Worm (Caenorhabditis elegans) whole organism, young adult: ENCODE results near the gene cdr-7.

Experiments used
- B0035.1 ChIP-seq: sonication (generic microtip); optimal IDR thresholded peaks from 2 replicates; lab custom pipeline; 2016; ENCODE audit warnings: missing genetic modification characterization, mild to moderate bottlenecking, missing compliant biosample characterization, missing genotype, missing genetic modification reagents
- C06A6.2 ChIP-seq: fragments of 200-800 bp; sonication (Bioruptor generic); conservative IDR thresholded peaks from 2 replicates; pipeline ENCODE4 v1.3.6; 2022; ENCODE audit warnings: missing genetic modification characterization, missing compliant biosample characterization
- D2030.7 ChIP-seq: fragments of 200-800 bp; sonication (Bioruptor generic); IDR thresholded peaks from 2 replicates; pipeline ENCODE4 v1.3.6; 2022; ENCODE audit warnings: missing genetic modification reagents, missing genetic modification characterization, missing compliant biosample characterization
- F22D6.2 ChIP-seq: sonication (generic microtip); optimal IDR thresholded peaks from 2 replicates; lab custom pipeline; 2016; ENCODE audit warnings: mild to moderate bottlenecking, missing genetic modification characterization, missing compliant biosample characterization
- F49E8.2 ChIP-seq: sonication (generic microtip); optimal IDR thresholded peaks from 3 replicates; lab custom pipeline; 2017; ENCODE audit warnings: missing genetic modification characterization, mild to moderate bottlenecking, missing compliant biosample characterization, antibody characterized with exemption, moderate library complexity; ENCODE audit not compliant: insufficient read depth
- F57A8.1 ChIP-seq: fragments of 200-800 bp; sonication (Bioruptor generic); optimal IDR thresholded peaks from 2 replicates; lab custom pipeline; 2018; ENCODE audit warnings: mild to moderate bottlenecking, missing genetic modification characterization, moderate library complexity, missing compliant biosample characterization
- F57C9.4 ChIP-seq: sonication (generic microtip); optimal IDR thresholded peaks from 2 replicates; lab custom pipeline; 2017; ENCODE audit warnings: mild to moderate bottlenecking, missing genetic modification characterization, missing compliant biosample characterization
- Y53F4B.3 ChIP-seq: fragments of 200-800 bp; sonication (Bioruptor generic); IDR thresholded peaks from 2 replicates; pipeline ENCODE4 v1.3.6; 2022; ENCODE audit warnings: missing genetic modification reagents, missing genetic modification characterization, missing compliant biosample characterization
- Y53G8AR.9 ChIP-seq: fragments of 200-800 bp; sonication (Bioruptor generic); conservative IDR thresholded peaks from 2 replicates; pipeline ENCODE4 v1.3.6; 2022; ENCODE audit warnings: missing genetic modification reagents, missing genetic modification characterization, missing compliant biosample characterization
- Y95B8A.8 ChIP-seq: fragments of 200-800 bp; sonication (Bioruptor generic); IDR thresholded peaks from 2 replicates; pipeline ENCODE4 v1.3.6; 2022; ENCODE audit warnings: missing genetic modification reagents, missing genetic modification characterization, missing compliant biosample characterization
- atf-7 ChIP-seq: sonication (generic microtip); optimal IDR thresholded peaks from 2 replicates; lab custom pipeline; 2017; ENCODE audit warnings: mild to moderate bottlenecking, missing genetic modification characterization, missing compliant biosample characterization
- attf-3 ChIP-seq: fragments of 200-800 bp; sonication (Bioruptor generic); conservative IDR thresholded peaks from 2 replicates; pipeline ENCODE4 v1.3.6; 2022; ENCODE audit warnings: missing genetic modification reagents, missing genetic modification characterization, missing compliant biosample characterization
- attf-5 ChIP-seq: fragments of 200-800 bp; sonication (Bioruptor generic); optimal IDR thresholded peaks from 2 replicates; lab custom pipeline; 2018; ENCODE audit warnings: mild to moderate bottlenecking, missing genetic modification characterization, missing compliant biosample characterization
- attf-6 ChIP-seq: fragments of 200-800 bp; sonication (Bioruptor generic); IDR thresholded peaks from 2 replicates; pipeline ENCODE4 v1.3.6; 2022; ENCODE audit warnings: missing genetic modification reagents, missing genetic modification characterization, missing compliant biosample characterization
- bed-1 ChIP-seq: fragments of 200-800 bp; sonication (Bioruptor generic); IDR thresholded peaks from 2 replicates; pipeline ENCODE4 v1.3.6; 2022; ENCODE audit warnings: missing genetic modification reagents, missing genetic modification characterization, missing compliant biosample characterization
- ccch-3 ChIP-seq: fragments of 200-800 bp; sonication (Bioruptor generic); optimal IDR thresholded peaks from 2 replicates; lab custom pipeline; 2018; ENCODE audit warnings: mild to moderate bottlenecking, missing genetic modification characterization, missing compliant biosample characterization
- ceh-40 ChIP-seq: fragments of 200-800 bp; sonication (Bioruptor generic); IDR thresholded peaks from 2 replicates; pipeline ENCODE4 v1.3.6; 2022; ENCODE audit warnings: missing genetic modification characterization, missing compliant biosample characterization
- ceh-91 ChIP-seq: fragments of 200-800 bp; sonication (Bioruptor generic); IDR thresholded peaks from 2 replicates; pipeline ENCODE4 v1.3.6; 2022; ENCODE audit warnings: missing genetic modification reagents, missing genetic modification characterization, missing compliant biosample characterization
- efl-1 ChIP-seq: fragments of 150-350 bp; optimal IDR thresholded peaks from 2 replicates; lab custom pipeline; 2014; ENCODE audit warnings: missing biosample characterization, missing genetic modification reagents, missing genetic modification characterization
- fkh-3 ChIP-seq: sonication (generic microtip); optimal IDR thresholded peaks from 2 replicates; lab custom pipeline; 2016; ENCODE audit warnings: mild to moderate bottlenecking, missing genetic modification characterization, missing compliant biosample characterization
- gei-17 ChIP-seq: fragments of 200-800 bp; sonication (Bioruptor generic); optimal IDR thresholded peaks from 2 replicates; lab custom pipeline; 2018; ENCODE audit warnings: mild to moderate bottlenecking, missing genetic modification characterization, missing compliant biosample characterization
- hrde-1 ChIP-seq: sonication (generic microtip); optimal IDR thresholded peaks from 2 replicates; lab custom pipeline; 2016; ENCODE audit warnings: missing genetic modification characterization, mild to moderate bottlenecking, missing compliant biosample characterization, moderate library complexity, missing genotype, missing genetic modification reagents, borderline replicate concordance
- hsf-1 ChIP-seq: fragments of 200-800 bp; sonication (Bioruptor generic); IDR thresholded peaks from 2 replicates; pipeline ENCODE4 v1.3.6; 2022; ENCODE audit warnings: missing genetic modification reagents, missing genetic modification characterization, missing compliant biosample characterization
- let-526 ChIP-seq: fragments of 200-800 bp; sonication (Bioruptor generic); IDR thresholded peaks from 2 replicates; pipeline ENCODE4 v1.3.6; 2022; ENCODE audit warnings: missing genetic modification reagents, missing genetic modification characterization, missing compliant biosample characterization
- lin-26 ChIP-seq: fragments of 200-800 bp; sonication (Bioruptor generic); IDR thresholded peaks from 2 replicates; pipeline ENCODE4 v1.3.6; 2022; ENCODE audit warnings: missing genetic modification reagents, missing genetic modification characterization, missing compliant biosample characterization
- lsy-27 ChIP-seq: sonication (generic microtip); optimal IDR thresholded peaks from 2 replicates; lab custom pipeline; 2017; ENCODE audit warnings: missing genetic modification characterization, mild to moderate bottlenecking, missing compliant biosample characterization, antibody characterized with exemption, missing genotype, borderline replicate concordance; ENCODE audit not compliant: insufficient read depth
- nfya-2 ChIP-seq: fragments of 200-800 bp; sonication (Bioruptor generic); IDR thresholded peaks from 2 replicates; pipeline ENCODE4 v1.3.6; 2022; ENCODE audit warnings: missing genetic modification reagents, missing genetic modification characterization, missing compliant biosample characterization
- nhr-120 ChIP-seq: fragments of 200-800 bp; sonication (Bioruptor generic); IDR thresholded peaks from 2 replicates; pipeline ENCODE4 v1.3.6; 2022; ENCODE audit warnings: missing genetic modification characterization, missing compliant biosample characterization
- nhr-80 ChIP-seq: sonication (generic microtip); optimal IDR thresholded peaks from 2 replicates; lab custom pipeline; 2016; ENCODE audit warnings: missing genetic modification characterization, missing compliant biosample characterization
- rcor-1 ChIP-seq: fragments of 200-800 bp; sonication (Bioruptor generic); IDR thresholded peaks from 2 replicates; pipeline ENCODE4 v1.3.6; 2022; ENCODE audit warnings: missing genetic modification reagents, missing genetic modification characterization, missing compliant biosample characterization
- repo-1 ChIP-seq: sonication (generic microtip); optimal IDR thresholded peaks from 2 replicates; lab custom pipeline; 2017; ENCODE audit warnings: mild to moderate bottlenecking, missing genetic modification characterization, missing compliant biosample characterization
- sea-2 ChIP-seq: fragments of 200-800 bp; sonication (Bioruptor generic); IDR thresholded peaks from 2 replicates; pipeline ENCODE4 v1.3.6; 2022; ENCODE audit warnings: missing genetic modification characterization, missing compliant biosample characterization
- snpc-3.4 ChIP-seq: sonication (generic microtip); optimal IDR thresholded peaks from 2 replicates; lab custom pipeline; 2017; ENCODE audit warnings: missing genetic modification characterization, mild to moderate bottlenecking, missing compliant biosample characterization, antibody characterized with exemption, moderate library complexity, missing genotype, missing genetic modification reagents
- sptf-2 ChIP-seq: fragments of 200-800 bp; sonication (Bioruptor generic); optimal IDR thresholded peaks from 2 replicates; lab custom pipeline; 2018; ENCODE audit warnings: mild to moderate bottlenecking, missing genetic modification characterization, missing compliant biosample characterization
- zfh-2 ChIP-seq: fragments of 200-800 bp; sonication (Bioruptor generic); conservative IDR thresholded peaks from 2 replicates; pipeline ENCODE4 v1.3.6; 2022; ENCODE audit warnings: missing genetic modification reagents, missing genetic modification characterization, missing compliant biosample characterization
- ztf-25 ChIP-seq: fragments of 200-800 bp; sonication (Bioruptor generic); IDR thresholded peaks from 2 replicates; pipeline ENCODE4 v1.3.6; 2022; ENCODE audit warnings: missing genetic modification reagents, missing genetic modification characterization, missing compliant biosample characterization
- ztf-26 ChIP-seq: sonication (generic microtip); optimal IDR thresholded peaks from 2 replicates; lab custom pipeline; 2017; ENCODE audit warnings: missing genetic modification characterization, missing compliant biosample characterization
- ztf-6 ChIP-seq: fragments of 200-800 bp; sonication (Bioruptor generic); IDR thresholded peaks from 2 replicates; pipeline ENCODE4 v1.3.6; 2022; ENCODE audit warnings: missing genetic modification reagents, missing genetic modification characterization, missing compliant biosample characterization

cdr-7 gene

DNA sequence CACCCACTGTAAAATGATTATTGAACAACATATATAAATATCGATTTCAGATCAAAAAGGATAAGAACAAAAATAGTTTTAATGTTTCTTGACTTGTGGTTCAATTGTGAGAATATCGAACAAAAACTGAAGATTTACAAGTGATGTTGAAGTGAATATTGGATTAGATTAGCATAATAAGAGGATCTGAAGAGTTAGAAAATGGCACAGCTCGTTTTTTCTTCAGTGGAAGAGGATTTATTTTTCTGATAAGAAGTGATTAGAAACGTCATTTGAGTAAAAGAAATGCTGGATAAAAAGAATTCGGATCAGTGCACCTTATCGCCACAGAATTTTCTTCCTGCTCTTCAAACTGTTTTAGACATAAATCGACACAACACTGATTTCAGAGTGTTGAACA is 16.2 kb downstream of the cdr-7 start, which contains the start of gene twk-14:
twk-14 (minus strand) TSS at position 8 of the 400 bp plus-strand sequence.
- TF ChIP-seq lin-26 (no peak), nfya-2 (GFP tag; lab: Robert Waterston, UW) (no peak), ztf-25 (no peak), sptf-2 (GFP tag; lab: Kevin White, UChicago) (no peak), attf-5 (GFP tag; lab: Kevin White, UChicago) (no peak), gei-17 (GFP tag; lab: Kevin White, UChicago) (no peak), F22D6.2 (tag; lab: Kevin White, UChicago) (no peak), ztf-6 (GFP tag; lab: Robert Waterston, UW) (no peak), Y53G8AR.9 (GFP tag; lab: Robert Waterston, UW) (no peak), fkh-3 (tag; lab: Kevin White, UChicago) (no peak), ccch-3 (no peak)

DNA sequence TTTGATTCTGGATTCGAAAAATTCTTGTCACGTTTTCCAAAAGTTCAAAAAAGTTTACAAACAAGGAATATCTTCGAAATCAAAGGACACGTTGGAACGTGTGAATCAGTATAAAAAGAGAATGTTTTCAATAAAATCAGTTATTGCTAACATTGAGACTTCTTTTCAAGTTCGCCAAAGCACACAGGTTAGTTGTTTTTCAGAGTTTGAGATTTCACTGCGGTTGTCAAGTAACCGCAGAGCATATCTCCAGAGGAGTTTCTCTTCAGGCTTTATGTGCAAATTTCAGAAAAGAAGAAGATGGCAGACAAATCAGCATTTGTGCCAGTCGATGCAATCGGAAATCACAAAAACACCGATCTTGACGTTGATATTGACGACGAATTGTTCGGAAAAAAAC is 25.8 kb downstream of the cdr-7 start, which contains the start of gene K01D12.15:
K01D12.15 (plus strand) TSS at position 301 of the 400 bp plus-strand sequence.
- no peak for TF ChIP-seq lsy-27 (tag; lab: Kevin White, UChicago)
- TF ChIP-seq ceh-91 (GFP tag; lab: Robert Waterston, UW), result no peak
- TF ChIP-seq Y95B8A.8 (GFP tag; lab: Robert Waterston, UW), result no peak
- no peak for TF ChIP-seq hsf-1 (GFP tag; lab: Robert Waterston, UW)
- no peak for TF ChIP-seq nhr-80 (tag; lab: Kevin White, UChicago)
- no peak for TF ChIP-seq rcor-1 (GFP tag; lab: Robert Waterston, UW)
- TF ChIP-seq C06A6.2 (GFP tag; lab: Robert Waterston, UW), result no peak
- no peak for TF ChIP-seq ceh-40
- no peak for TF ChIP-seq efl-1
- TF ChIP-seq atf-7 (tag; lab: Kevin White, UChicago), result no peak
- no peak for TF ChIP-seq D2030.7 (GFP tag; lab: Robert Waterston, UW)
- TF ChIP-seq nhr-120 (GFP tag; lab: Robert Waterston, UW), result no peak
- no peak for TF ChIP-seq repo-1 (tag; lab: Kevin White, UChicago)
- no peak for TF ChIP-seq bed-1 (GFP tag; lab: Robert Waterston, UW)
- TF ChIP-seq F57A8.1, result no peak
- no peak for TF ChIP-seq hrde-1
- no peak for TF ChIP-seq ztf-25
- no peak for TF ChIP-seq sea-2 (GFP tag; lab: Robert Waterston, UW)
- TF ChIP-seq, all 124 proteins: peak for 0

DNA sequence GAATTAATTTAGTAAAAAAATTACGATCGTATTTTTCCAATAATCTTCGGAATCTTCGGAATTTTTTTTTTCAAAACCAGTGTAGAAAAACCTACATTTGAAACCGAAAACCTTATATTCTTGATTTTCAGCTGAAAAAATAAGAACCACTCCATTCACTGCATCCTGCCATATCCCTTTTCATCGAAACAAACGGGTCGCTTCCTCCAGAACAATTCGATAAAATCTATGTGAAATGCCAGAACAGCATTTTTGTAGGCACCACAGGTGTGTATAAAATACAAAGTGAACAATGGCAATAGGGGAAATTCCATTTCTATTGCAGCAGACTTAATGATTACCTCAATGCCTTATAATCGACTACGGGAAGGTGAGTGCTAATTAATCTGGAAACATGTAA is 34.7 kb downstream of the cdr-7 start, which contains the start of gene K01D12.1:
K01D12.1 (plus strand) TSS at position 301 of the 400 bp plus-strand sequence.
- TF ChIP-seq B0035.1 (no peak), F57C9.4 (no peak), snpc-3.4 (tag; lab: Kevin White, UChicago) (no peak), Y53F4B.3 (no peak)

DNA sequence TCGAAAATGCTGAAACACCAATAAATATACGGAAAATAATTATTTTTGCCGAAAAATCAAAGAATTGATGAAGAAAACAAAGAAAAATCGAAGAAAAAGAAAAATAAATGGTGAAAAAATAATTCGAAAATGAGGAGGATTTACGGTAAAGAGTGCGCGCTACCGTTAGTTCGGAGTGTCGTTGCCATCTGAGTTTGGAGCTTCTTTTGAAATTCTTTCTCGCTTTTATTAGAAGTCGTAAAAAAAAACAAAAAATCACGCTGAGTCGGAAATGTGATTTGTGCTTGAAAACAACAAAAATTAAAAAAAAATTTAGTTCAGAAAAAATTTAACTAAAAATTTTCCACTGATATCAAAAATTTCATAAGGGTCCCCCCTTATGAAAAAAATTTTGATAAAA is 37.7 kb downstream of the cdr-7 start, which contains the start of gene F23H12.10:
F23H12.10 (minus strand) TSS at position 12 of the 400 bp plus-strand sequence.
- TF ChIP-seq attf-3, result peak; percentile 55; the same call in 1 of the 2 replicates

DNA sequence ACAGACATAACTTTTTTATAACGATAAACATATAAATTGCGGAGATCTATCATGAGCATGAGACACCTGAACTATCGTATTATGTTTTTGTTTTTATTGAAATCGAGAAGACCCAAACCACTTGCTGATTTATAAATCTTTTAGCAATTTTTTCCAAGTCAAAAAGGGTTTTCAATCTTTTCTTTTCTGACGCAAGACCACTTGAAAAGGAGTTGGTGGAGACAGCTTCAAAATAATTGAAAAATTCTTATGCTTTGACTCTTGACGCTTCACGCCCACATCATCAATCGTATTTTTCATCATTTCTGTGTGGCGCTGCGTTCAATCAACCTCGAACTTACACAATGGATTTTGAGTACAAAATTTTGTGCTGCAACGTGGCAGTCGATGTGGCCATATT is 40.5 kb downstream of the cdr-7 start, which contains the start of gene F23H12.7:
F23H12.7 (plus strand) TSS at position 301 of the 400 bp plus-strand sequence.
- TF ChIP-seq zfh-2 (GFP tag; lab: Robert Waterston, UW) (no peak), attf-6 (GFP tag; lab: Robert Waterston, UW) (no peak), F49E8.2 (no peak), ztf-26 (tag; lab: Kevin White, UChicago) (no peak), let-526 (GFP tag; lab: Robert Waterston, UW) (no peak), B0035.1 (no peak)
